Worm (Caenorhabditis elegans): ENCODE measurements around the gene droe-4.
"Not testable (repeated sequence)": the region's sequence is repeated elsewhere in the genome, so short reads cannot be mapped to it uniquely, and the experiment has no call there.

DNA sequence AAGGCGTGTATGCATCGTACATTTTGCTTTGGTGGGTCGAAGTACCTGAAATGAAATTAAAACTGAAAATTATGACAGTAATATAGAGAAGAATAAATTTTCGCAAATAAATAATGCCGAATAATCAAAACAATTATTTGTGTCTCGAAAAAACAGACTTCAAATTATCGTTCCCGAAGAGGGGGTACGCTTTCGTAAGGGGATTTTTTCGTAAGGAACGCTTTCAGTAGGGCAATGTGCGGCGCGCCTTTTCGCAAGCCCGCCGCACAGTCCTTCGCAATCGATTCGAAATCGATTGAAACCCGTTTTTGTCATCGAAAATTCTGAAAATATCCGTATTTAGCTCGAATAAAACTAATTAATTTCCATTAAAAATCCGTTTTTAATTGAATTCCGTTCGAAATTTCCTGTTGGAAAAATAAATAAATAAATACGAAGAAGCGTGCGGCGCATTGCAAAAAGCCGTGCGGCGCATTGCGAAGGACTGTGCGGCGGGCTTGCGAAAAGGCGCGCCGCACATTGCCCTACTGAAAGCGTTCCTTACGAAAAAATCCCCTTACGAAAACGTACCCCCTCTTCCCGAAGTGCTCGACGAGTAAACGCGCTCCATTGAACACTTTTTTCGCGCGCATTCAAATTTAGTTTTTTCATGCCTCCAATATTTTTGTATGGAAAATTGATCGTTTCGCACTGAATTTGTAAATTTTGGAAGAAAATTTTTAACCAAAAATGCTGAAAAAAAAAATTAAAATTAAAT, 46.0 kb downstream of the droe-4 start, which contains the start of gene vps-39:
- not testable (repeated sequence) for TF ChIP-seq him-1, dao-5, W03F9.2 (tag; optimal IDR thresholded peaks at IDR 0.05)
